Worm (Caenorhabditis elegans) whole organism, L4 larva: ENCODE data around the gene npr-10.

Source experiments
- F10B5.3 ChIP-seq: sonication (generic microtip); optimal IDR thresholded peaks from 2 replicates; lab custom pipeline; 2016; ENCODE audit warnings: mild to moderate bottlenecking, missing genetic modification characterization, missing compliant biosample characterization
- F26F4.8 ChIP-seq: fragments of 200-800 bp; sonication (Bioruptor generic); conservative IDR thresholded peaks from 2 replicates; pipeline ENCODE4 v1.3.6; 2022; ENCODE audit warnings: missing genetic modification characterization, missing compliant biosample characterization
- Y105C5A.15 ChIP-seq: fragments of 200-800 bp; sonication (Bioruptor generic); IDR thresholded peaks from 2 replicates; pipeline ENCODE4 v1.3.6; 2022; ENCODE audit warnings: missing genetic modification characterization, missing compliant biosample characterization
- Y48G9A.11 ChIP-seq: fragments of 200-800 bp; sonication (Bioruptor generic); IDR thresholded peaks from 2 replicates; pipeline ENCODE4 v1.3.6; 2022; ENCODE audit warnings: missing genetic modification reagents, missing genetic modification characterization, missing compliant biosample characterization
- ZK546.5 ChIP-seq, 2 experiments: sonication (generic microtip); optimal IDR thresholded peaks; 2 replicates each; lab custom pipeline; 2017; ENCODE audit warnings: missing biosample characterization in 2 of 2, missing genetic modification characterization in 2 of 2
- aly-2 ChIP-seq: sonication (generic microtip); optimal IDR thresholded peaks from 2 replicates; lab custom pipeline; 2018; ENCODE audit warnings: missing biosample characterization, missing genetic modification characterization
- arid-1 ChIP-seq: fragments of 200-800 bp; sonication (Bioruptor generic); conservative IDR thresholded peaks from 2 replicates; pipeline ENCODE4 v1.3.6; 2022; ENCODE audit warnings: missing genetic modification reagents, missing genetic modification characterization, missing compliant biosample characterization
- ceh-20 ChIP-seq: fragments of 200-800 bp; sonication (Bioruptor generic); IDR thresholded peaks from 2 replicates; pipeline ENCODE4 v1.3.6; 2022; ENCODE audit warnings: missing genetic modification reagents, missing genetic modification characterization, missing compliant biosample characterization
- ceh-32 ChIP-seq: sonication (generic microtip); optimal IDR thresholded peaks from 2 replicates; lab custom pipeline; 2016; ENCODE audit warnings: mild to moderate bottlenecking, missing genetic modification characterization, missing compliant biosample characterization; ENCODE audit not compliant: poor library complexity
- daf-12 ChIP-seq: fragments of 150-350 bp; optimal IDR thresholded peaks from 2 replicates; lab custom pipeline; 2014; ENCODE audit warnings: missing biosample characterization, missing genetic modification reagents, missing genetic modification characterization
- daf-16 ChIP-seq, 3 experiments: sonication (generic microtip); optimal IDR thresholded peaks; 2 replicates each; lab custom pipeline; 2016 to 2017; ENCODE audit warnings: missing genetic modification characterization in 3 of 3, missing genetic modification reagents in 3 of 3, mild to moderate bottlenecking in 2 of 3, missing compliant biosample characterization in 2 of 3, missing biosample characterization in 1 of 3, moderate library complexity in 1 of 3
- daf-19 ChIP-seq: fragments of 200-800 bp; sonication (Bioruptor generic); conservative IDR thresholded peaks from 2 replicates; pipeline ENCODE4 v1.3.6; 2022; ENCODE audit warnings: missing genetic modification characterization, missing compliant biosample characterization
- dmd-8 ChIP-seq: fragments of 200-800 bp; sonication (Bioruptor generic); IDR thresholded peaks from 2 replicates; pipeline ENCODE4 v1.3.6; 2022; ENCODE audit warnings: missing genetic modification characterization, missing compliant biosample characterization
- dmd-9 ChIP-seq: fragments of 200-800 bp; sonication (Bioruptor generic); IDR thresholded peaks from 2 replicates; pipeline ENCODE4 v1.3.6; 2022; ENCODE audit warnings: missing genetic modification reagents, missing genetic modification characterization, missing compliant biosample characterization
- duxl-1 ChIP-seq: sonication (generic microtip); optimal IDR thresholded peaks from 2 replicates; lab custom pipeline; 2016; ENCODE audit warnings: mild to moderate bottlenecking, missing genetic modification characterization, moderate library complexity, missing compliant biosample characterization; ENCODE audit not compliant: poor library complexity
- egl-43 ChIP-seq: fragments of 200-800 bp; sonication (Bioruptor generic); IDR thresholded peaks from 2 replicates; pipeline ENCODE4 v1.3.6; 2022; ENCODE audit warnings: missing genetic modification reagents, missing genetic modification characterization, missing compliant biosample characterization
- fkh-10 ChIP-seq: fragments of 150-350 bp; optimal IDR thresholded peaks from 2 replicates; lab custom pipeline; 2014; ENCODE audit warnings: missing biosample characterization, missing genetic modification reagents, missing genetic modification characterization
- hif-1 ChIP-seq, 2 experiments: sonication (generic microtip); optimal IDR thresholded peaks; 2 replicates each; lab custom pipeline; 2016 to 2017; ENCODE audit warnings: missing compliant biosample characterization in 2 of 2, missing genetic modification characterization in 2 of 2, missing genetic modification reagents in 2 of 2, missing genotype in 2 of 2, mild to moderate bottlenecking in 1 of 2
- hlh-11 ChIP-seq: fragments of 200-800 bp; sonication (Bioruptor generic); optimal IDR thresholded peaks from 2 replicates; lab custom pipeline; 2018; ENCODE audit warnings: mild to moderate bottlenecking, missing genetic modification characterization, missing compliant biosample characterization
- jun-1 ChIP-seq: fragments of 150-350 bp; optimal IDR thresholded peaks from 2 replicates; lab custom pipeline; 2014; ENCODE audit warnings: missing biosample characterization, missing genetic modification reagents, missing genetic modification characterization
- lim-7 ChIP-seq: fragments of 200-800 bp; sonication (Bioruptor generic); IDR thresholded peaks from 2 replicates; pipeline ENCODE4 v1.3.6; 2022; ENCODE audit warnings: missing genetic modification characterization, missing compliant biosample characterization
- lin-13 ChIP-seq: fragments of 150-350 bp; optimal IDR thresholded peaks from 2 replicates; lab custom pipeline; 2014; ENCODE audit warnings: missing biosample characterization, missing genetic modification reagents, missing genetic modification characterization
- lin-39 ChIP-seq: fragments of 150-350 bp; optimal IDR thresholded peaks from 2 replicates; lab custom pipeline; 2014; ENCODE audit warnings: missing biosample characterization, missing genetic modification reagents, missing genetic modification characterization
- mes-2 ChIP-seq: sonication (generic microtip); optimal IDR thresholded peaks from 2 replicates; lab custom pipeline; 2016; ENCODE audit warnings: missing genotype, mild to moderate bottlenecking, missing genetic modification characterization, missing compliant biosample characterization; ENCODE audit not compliant: poor library complexity, severe bottlenecking
- mxl-2 ChIP-seq: fragments of 200-800 bp; sonication (Bioruptor generic); conservative IDR thresholded peaks from 2 replicates; pipeline ENCODE4 v1.3.6; 2022; ENCODE audit warnings: missing genetic modification reagents, missing genetic modification characterization, missing compliant biosample characterization
- nhr-111 ChIP-seq: fragments of 200-800 bp; sonication (Bioruptor generic); optimal IDR thresholded peaks from 2 replicates; lab custom pipeline; 2018; ENCODE audit warnings: mild to moderate bottlenecking, missing genetic modification characterization, missing compliant biosample characterization
- nhr-28 ChIP-seq: fragments of 150-350 bp; optimal IDR thresholded peaks from 2 replicates; lab custom pipeline; 2014; ENCODE audit warnings: missing biosample characterization, missing genetic modification characterization
- nhr-41 ChIP-seq: fragments of 200-800 bp; sonication (Bioruptor generic); IDR thresholded peaks from 2 replicates; pipeline ENCODE4 v1.3.6; 2022; ENCODE audit warnings: missing genetic modification reagents, missing genetic modification characterization, missing compliant biosample characterization
- nhr-77 ChIP-seq: fragments of 150-350 bp; optimal IDR thresholded peaks from 2 replicates; lab custom pipeline; 2014; ENCODE audit warnings: missing biosample characterization, missing genetic modification characterization
- php-3 ChIP-seq: fragments of 200-800 bp; sonication (Bioruptor generic); IDR thresholded peaks from 2 replicates; pipeline ENCODE4 v1.3.6; 2022; ENCODE audit warnings: missing genetic modification reagents, missing genetic modification characterization, missing compliant biosample characterization
- pqm-1 ChIP-seq: sonication (generic microtip); optimal IDR thresholded peaks from 2 replicates; lab custom pipeline; 2017; ENCODE audit warnings: missing biosample characterization, missing genetic modification characterization
- sdz-12 ChIP-seq: fragments of 200-800 bp; sonication (Bioruptor generic); optimal IDR thresholded peaks from 2 replicates; lab custom pipeline; 2018; ENCODE audit warnings: mild to moderate bottlenecking, missing genetic modification characterization, missing compliant biosample characterization
- set-16 ChIP-seq: fragments of 200-800 bp; sonication (Bioruptor generic); IDR thresholded peaks from 2 replicates; pipeline ENCODE4 v1.3.6; 2022; ENCODE audit warnings: missing genetic modification reagents, missing genetic modification characterization, missing compliant biosample characterization
- snpc-1.2 ChIP-seq: fragments of 200-800 bp; sonication (Bioruptor generic); IDR thresholded peaks from 2 replicates; pipeline ENCODE4 v1.3.6; 2022; ENCODE audit warnings: missing genetic modification reagents, missing genetic modification characterization, missing compliant biosample characterization
- spr-3 ChIP-seq: fragments of 200-800 bp; sonication (Bioruptor generic); optimal IDR thresholded peaks from 2 replicates; lab custom pipeline; 2018; ENCODE audit warnings: mild to moderate bottlenecking, missing genetic modification characterization, missing compliant biosample characterization
- tag-97 ChIP-seq: fragments of 200-800 bp; sonication (Bioruptor generic); IDR thresholded peaks from 2 replicates; pipeline ENCODE4 v1.3.6; 2022; ENCODE audit warnings: missing genetic modification characterization, missing compliant biosample characterization
- unc-62 ChIP-seq, 3 experiments: fragments of 150-350 bp in 1 of 3; sonication (generic microtip); optimal IDR thresholded peaks in 2 of 3; peaks in 1 of 3; 1 replicate in 1 of 3; 2 replicates in 2 of 3; lab custom pipeline; 2014 to 2017; ENCODE audit warnings: missing biosample characterization in 3 of 3, missing genetic modification characterization in 3 of 3, missing genetic modification reagents in 3 of 3, missing genotype in 1 of 3
- ztf-7 ChIP-seq: fragments of 150-350 bp; optimal IDR thresholded peaks from 2 replicates; lab custom pipeline; 2014; ENCODE audit warnings: missing biosample characterization, missing genetic modification characterization

The npr-10 gene

DNA sequence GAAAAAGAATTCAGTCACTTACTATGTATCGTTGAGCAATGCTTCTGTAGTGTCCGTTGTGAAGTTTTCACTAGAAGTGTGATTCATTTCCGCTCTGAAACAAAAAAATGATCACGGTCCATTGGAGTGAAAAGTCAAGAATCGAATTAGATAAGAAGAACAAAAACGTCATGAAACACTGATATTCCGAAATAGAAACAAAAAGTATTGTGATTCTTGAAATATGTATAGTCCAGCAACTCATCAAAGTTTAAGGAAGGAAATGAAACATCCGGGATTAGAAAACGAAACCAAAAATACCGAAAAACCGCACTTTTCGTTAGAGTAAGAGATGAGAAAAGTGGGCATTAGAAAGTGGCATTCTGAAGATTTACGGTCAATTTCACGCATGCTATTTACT, at the start of gene npr-10:
Gene npr-10 (minus strand): TSS at position 101 of the 400 bp plus-strand sequence.
- no peak for TF ChIP-seq Y105C5A.15 (GFP tag; lab: Robert Waterston, UW)
- no peak for TF ChIP-seq pqm-1
- TF ChIP-seq jun-1, result no peak
- no peak for TF ChIP-seq ZK546.5 (tag; optimal IDR thresholded peaks at IDR 0.05; lab: Kevin White, UChicago)
- no peak for TF ChIP-seq duxl-1 (tag; lab: Kevin White, UChicago)
- no peak for TF ChIP-seq hlh-11 (tag; lab: Kevin White, UChicago)
- TF ChIP-seq nhr-41 (GFP tag; lab: Robert Waterston, UW), result no peak
- no peak for TF ChIP-seq spr-3 (GFP tag; lab: Kevin White, UChicago)
- TF ChIP-seq arid-1 (GFP tag; lab: Robert Waterston, UW), result no peak
- no peak for TF ChIP-seq php-3 (GFP tag; lab: Robert Waterston, UW)
- no peak for TF ChIP-seq F26F4.8 (GFP tag; lab: Robert Waterston, UW)
- TF ChIP-seq snpc-1.2 (GFP tag; lab: Robert Waterston, UW), result no peak
- no peak for TF ChIP-seq tag-97 (GFP tag; lab: Robert Waterston, UW)
- TF ChIP-seq dmd-8 (GFP tag; lab: Robert Waterston, UW), result no peak
- no peak for TF ChIP-seq lin-13
- TF ChIP-seq egl-43 (GFP tag; lab: Robert Waterston, UW), result no peak
- no peak for TF ChIP-seq nhr-28 (tag; lab: Kevin White, UChicago)
- no peak for TF ChIP-seq daf-12
- no peak for TF ChIP-seq sdz-12 (GFP tag; lab: Kevin White, UChicago)
- TF ChIP-seq ztf-7 (tag; lab: Kevin White, UChicago), result no peak

DNA sequence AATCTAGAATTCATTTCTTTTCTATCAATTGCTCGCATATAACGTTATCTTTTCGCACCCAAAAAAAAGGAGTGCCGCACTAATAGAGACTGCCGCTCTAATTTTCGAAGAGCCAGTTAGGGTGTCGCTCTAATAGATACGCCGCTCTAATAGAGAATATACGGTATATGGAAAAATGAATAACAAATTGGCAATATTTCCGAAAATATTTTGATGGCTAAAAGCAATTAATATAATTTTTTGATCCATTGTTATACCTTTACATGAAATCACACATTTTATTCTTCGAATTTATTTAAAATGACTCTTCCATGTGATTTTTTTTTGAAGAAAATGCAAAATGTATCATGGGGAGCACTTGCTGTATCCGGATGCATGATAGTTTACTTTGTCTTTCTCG, 45.4 kb upstream of the npr-10 start, which contains the start of gene K03A11.4:
Gene K03A11.4 (plus strand): TSS at position 301 of the 400 bp plus-strand sequence.
- no peak for TF ChIP-seq egl-43 (GFP tag; lab: Robert Waterston, UW)
- TF ChIP-seq pqm-1, result no peak
- no peak for TF ChIP-seq lin-39 (tag; lab: Kevin White, UChicago)
- no peak for TF ChIP-seq aly-2 (tag; lab: Kevin White, UChicago)
- TF ChIP-seq mxl-2 (GFP tag; lab: Robert Waterston, UW), result no peak
- TF ChIP-seq set-16 (GFP tag; lab: Robert Waterston, UW), result no peak
- TF ChIP-seq php-3 (GFP tag; lab: Robert Waterston, UW), result no peak
- TF ChIP-seq lim-7 (GFP tag; lab: Robert Waterston, UW), result no peak
- no peak for TF ChIP-seq hif-1 (tag; optimal IDR thresholded peaks at IDR 0.05; lab: Kevin White, UChicago)
- no peak for TF ChIP-seq daf-19 (GFP tag; lab: Robert Waterston, UW)
- no peak for TF ChIP-seq daf-16 (GFP tag; optimal IDR thresholded peaks at IDR 0.05; lab: Kevin White, UChicago)
- TF ChIP-seq daf-16 (tag; optimal IDR thresholded peaks at IDR 0.05; lab: Kevin White, UChicago), result no peak
- TF ChIP-seq spr-3 (GFP tag; lab: Kevin White, UChicago), result no peak
- TF ChIP-seq mes-2 (tag; lab: Kevin White, UChicago), result no peak
- TF ChIP-seq dmd-9 (GFP tag; lab: Robert Waterston, UW), result no peak
- no peak for TF ChIP-seq arid-1 (GFP tag; lab: Robert Waterston, UW)
- no peak for TF ChIP-seq fkh-10 (GFP tag; lab: Kevin White, UChicago)
- TF ChIP-seq nhr-41 (GFP tag; lab: Robert Waterston, UW), result no peak
- TF ChIP-seq ceh-20 (GFP tag; lab: Robert Waterston, UW), result no peak
- TF ChIP-seq, all 104 proteins: peak for 0

DNA sequence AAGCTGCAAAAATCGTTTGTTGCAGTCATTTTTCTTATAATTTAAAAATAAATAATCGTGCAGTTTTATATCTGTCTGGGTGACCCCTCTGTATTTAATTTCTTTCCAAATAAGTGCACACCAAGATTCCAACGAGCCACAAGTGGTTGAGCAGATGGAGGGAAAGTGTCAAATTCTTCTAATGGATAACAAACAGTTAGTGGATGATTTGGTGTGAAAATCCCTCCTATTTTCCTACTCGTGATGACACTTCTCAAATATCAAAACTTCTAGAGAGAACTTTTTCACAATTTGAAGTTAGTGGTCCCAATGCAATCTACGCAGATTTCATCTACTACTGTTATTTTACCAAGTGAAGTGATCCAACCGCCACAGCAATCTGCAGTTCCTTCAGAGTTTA, 41.9 kb upstream of the npr-10 start, which contains the start of gene ceh-28:
Gene ceh-28 (plus strand): TSS at position 301 of the 400 bp plus-strand sequence.
- no peak for TF ChIP-seq Y48G9A.11 (GFP tag; lab: Robert Waterston, UW)
- TF ChIP-seq ceh-32 (tag; lab: Kevin White, UChicago), result no peak
- no peak for TF ChIP-seq sdz-12 (GFP tag; lab: Kevin White, UChicago)
- no peak for TF ChIP-seq nhr-111 (GFP tag; lab: Kevin White, UChicago)
- TF ChIP-seq lin-13, result no peak
- no peak for TF ChIP-seq nhr-77 (tag; lab: Kevin White, UChicago)
- no peak for TF ChIP-seq unc-62 (GFP tag; optimal IDR thresholded peaks at IDR 0.05 in 1 of 2; lab: Kevin White, UChicago)
- no peak for TF ChIP-seq unc-62 (tag; optimal IDR thresholded peaks at IDR 0.05; lab: Kevin White, UChicago)
- no peak for TF ChIP-seq F10B5.3 (tag; lab: Kevin White, UChicago)
